Worm (Caenorhabditis elegans) whole organism, young adult: ENCODE measurements around the gene Y41D4A.4.

Experiments used
- B0336.3 ChIP-seq: fragments of 200-800 bp; sonication (Bioruptor generic); IDR thresholded peaks from 2 replicates; pipeline ENCODE4 v1.3.6; 2022; ENCODE audit warnings: missing genetic modification characterization, missing compliant biosample characterization
- C06A6.2 ChIP-seq: fragments of 200-800 bp; sonication (Bioruptor generic); conservative IDR thresholded peaks from 2 replicates; pipeline ENCODE4 v1.3.6; 2022; ENCODE audit warnings: missing genetic modification characterization, missing compliant biosample characterization
- D2030.7 ChIP-seq: fragments of 200-800 bp; sonication (Bioruptor generic); IDR thresholded peaks from 2 replicates; pipeline ENCODE4 v1.3.6; 2022; ENCODE audit warnings: missing genetic modification reagents, missing genetic modification characterization, missing compliant biosample characterization
- F57A8.1 ChIP-seq: fragments of 200-800 bp; sonication (Bioruptor generic); optimal IDR thresholded peaks from 2 replicates; lab custom pipeline; 2018; ENCODE audit warnings: mild to moderate bottlenecking, missing genetic modification characterization, moderate library complexity, missing compliant biosample characterization
- K11D2.4 ChIP-seq: fragments of 200-800 bp; sonication (Bioruptor generic); IDR thresholded peaks from 2 replicates; pipeline ENCODE4 v1.3.6; 2022; ENCODE audit warnings: missing genetic modification reagents, missing genetic modification characterization, missing compliant biosample characterization
- K12H6.12 ChIP-seq: fragments of 200-800 bp; sonication (Bioruptor generic); optimal IDR thresholded peaks from 2 replicates; lab custom pipeline; 2018; ENCODE audit warnings: mild to moderate bottlenecking, missing genetic modification characterization, missing compliant biosample characterization
- T26A5.8 ChIP-seq: sonication (generic microtip); optimal IDR thresholded peaks from 2 replicates; lab custom pipeline; 2016; ENCODE audit warnings: missing genetic modification characterization, missing compliant biosample characterization
- Y53G8AR.9 ChIP-seq: fragments of 200-800 bp; sonication (Bioruptor generic); conservative IDR thresholded peaks from 2 replicates; pipeline ENCODE4 v1.3.6; 2022; ENCODE audit warnings: missing genetic modification reagents, missing genetic modification characterization, missing compliant biosample characterization
- Y56A3A.18 ChIP-seq: fragments of 200-800 bp; sonication (Bioruptor generic); IDR thresholded peaks from 2 replicates; pipeline ENCODE4 v1.3.6; 2022; ENCODE audit warnings: missing genetic modification reagents, missing genetic modification characterization, missing compliant biosample characterization
- Y95B8A.8 ChIP-seq: fragments of 200-800 bp; sonication (Bioruptor generic); IDR thresholded peaks from 2 replicates; pipeline ENCODE4 v1.3.6; 2022; ENCODE audit warnings: missing genetic modification reagents, missing genetic modification characterization, missing compliant biosample characterization
- ZK185.1 ChIP-seq: sonication (generic microtip); optimal IDR thresholded peaks from 2 replicates; lab custom pipeline; 2016; ENCODE audit warnings: mild to moderate bottlenecking, missing genetic modification characterization, missing compliant biosample characterization; ENCODE audit not compliant: poor library complexity, severe bottlenecking
- aptf-3 ChIP-seq: fragments of 200-800 bp; sonication (Bioruptor generic); IDR thresholded peaks from 2 replicates; pipeline ENCODE4 v1.3.6; 2022; ENCODE audit warnings: missing genetic modification characterization, missing compliant biosample characterization
- atf-7 ChIP-seq: sonication (generic microtip); optimal IDR thresholded peaks from 2 replicates; lab custom pipeline; 2017; ENCODE audit warnings: mild to moderate bottlenecking, missing genetic modification characterization, missing compliant biosample characterization
- attf-3 ChIP-seq: fragments of 200-800 bp; sonication (Bioruptor generic); conservative IDR thresholded peaks from 2 replicates; pipeline ENCODE4 v1.3.6; 2022; ENCODE audit warnings: missing genetic modification reagents, missing genetic modification characterization, missing compliant biosample characterization
- cebp-1 ChIP-seq, 2 experiments: fragments of 200-800 bp in 1 of 2; sonication (Bioruptor generic) in 1 of 2; sonication (generic microtip) in 1 of 2; IDR thresholded peaks in 1 of 2; optimal IDR thresholded peaks in 1 of 2; 2 replicates each; pipeline versions ENCODE4 v1.3.6 to Lab custom; 2017 to 2022; ENCODE audit warnings: missing compliant biosample characterization in 2 of 2, missing genetic modification characterization in 2 of 2, mild to moderate bottlenecking in 1 of 2, missing genetic modification reagents in 1 of 2, moderate library complexity in 1 of 2
- cebp-2 ChIP-seq: fragments of 200-800 bp; sonication (Bioruptor generic); IDR thresholded peaks from 2 replicates; pipeline ENCODE4 v1.3.6; 2022; ENCODE audit warnings: missing genetic modification characterization, missing compliant biosample characterization
- ceh-100 ChIP-seq: fragments of 200-800 bp; sonication (Bioruptor generic); IDR thresholded peaks from 2 replicates; pipeline ENCODE4 v1.3.6; 2022; ENCODE audit warnings: missing genetic modification reagents, missing genetic modification characterization, missing compliant biosample characterization
- ceh-27 ChIP-seq: fragments of 200-800 bp; sonication (Bioruptor generic); optimal IDR thresholded peaks from 2 replicates; lab custom pipeline; 2018; ENCODE audit warnings: mild to moderate bottlenecking, missing genetic modification characterization, moderate library complexity, missing compliant biosample characterization
- ceh-91 ChIP-seq: fragments of 200-800 bp; sonication (Bioruptor generic); IDR thresholded peaks from 2 replicates; pipeline ENCODE4 v1.3.6; 2022; ENCODE audit warnings: missing genetic modification reagents, missing genetic modification characterization, missing compliant biosample characterization
- dpl-1 ChIP-seq: fragments of 150-350 bp; optimal IDR thresholded peaks from 2 replicates; lab custom pipeline; 2014; ENCODE audit warnings: missing biosample characterization, missing genetic modification reagents, missing genetic modification characterization
- efl-1 ChIP-seq: fragments of 150-350 bp; optimal IDR thresholded peaks from 2 replicates; lab custom pipeline; 2014; ENCODE audit warnings: missing biosample characterization, missing genetic modification reagents, missing genetic modification characterization
- egl-18 ChIP-seq: fragments of 200-800 bp; sonication (Bioruptor generic); IDR thresholded peaks from 2 replicates; pipeline ENCODE4 v1.3.6; 2022; ENCODE audit warnings: missing genetic modification reagents, missing genetic modification characterization, missing compliant biosample characterization
- ets-4 ChIP-seq: fragments of 200-800 bp; sonication (Bioruptor generic); optimal IDR thresholded peaks from 2 replicates; lab custom pipeline; 2018; ENCODE audit warnings: mild to moderate bottlenecking, missing genetic modification characterization, missing compliant biosample characterization
- hmg-1.2 ChIP-seq: fragments of 200-800 bp; sonication (Bioruptor generic); IDR thresholded peaks from 2 replicates; pipeline ENCODE4 v1.3.6; 2022; ENCODE audit warnings: missing genetic modification reagents, missing genetic modification characterization, missing compliant biosample characterization
- let-526 ChIP-seq: fragments of 200-800 bp; sonication (Bioruptor generic); IDR thresholded peaks from 2 replicates; pipeline ENCODE4 v1.3.6; 2022; ENCODE audit warnings: missing genetic modification reagents, missing genetic modification characterization, missing compliant biosample characterization
- lin-35 ChIP-seq, 3 experiments: fragments of 150-350 bp in 2 of 3; sonication (generic microtip) in 1 of 3; optimal IDR thresholded peaks; 2 replicates each; lab custom pipeline; 2014 to 2018; ENCODE audit warnings: missing biosample characterization in 3 of 3, missing genetic modification characterization in 3 of 3, missing genetic modification reagents in 3 of 3
- lir-1 ChIP-seq: fragments of 200-800 bp; sonication (Bioruptor generic); conservative IDR thresholded peaks from 2 replicates; pipeline ENCODE4 v1.3.6; 2022; ENCODE audit warnings: missing genetic modification reagents, missing genetic modification characterization, missing compliant biosample characterization
- madf-10 ChIP-seq: sonication (generic microtip); optimal IDR thresholded peaks from 2 replicates; lab custom pipeline; 2016; ENCODE audit warnings: mild to moderate bottlenecking, missing genetic modification characterization, missing compliant biosample characterization
- madf-3 ChIP-seq: fragments of 200-800 bp; sonication (Bioruptor generic); IDR thresholded peaks from 2 replicates; pipeline ENCODE4 v1.3.6; 2022; ENCODE audit warnings: missing genetic modification reagents, missing genetic modification characterization, missing compliant biosample characterization
- madf-8 ChIP-seq: fragments of 200-800 bp; sonication (Bioruptor generic); conservative IDR thresholded peaks from 2 replicates; pipeline ENCODE4 v1.3.6; 2022; ENCODE audit warnings: missing genetic modification reagents, missing genetic modification characterization, missing compliant biosample characterization
- nfya-1 ChIP-seq: sonication (generic microtip); optimal IDR thresholded peaks from 2 replicates; lab custom pipeline; 2017; ENCODE audit warnings: antibody characterized with exemption, missing compliant biosample characterization, missing genetic modification characterization, borderline replicate concordance; ENCODE audit not compliant: insufficient read depth
- nfya-2 ChIP-seq: fragments of 200-800 bp; sonication (Bioruptor generic); IDR thresholded peaks from 2 replicates; pipeline ENCODE4 v1.3.6; 2022; ENCODE audit warnings: missing genetic modification reagents, missing genetic modification characterization, missing compliant biosample characterization
- nhr-179 ChIP-seq: sonication (generic microtip); optimal IDR thresholded peaks from 2 replicates; lab custom pipeline; 2016; ENCODE audit warnings: mild to moderate bottlenecking, missing genetic modification characterization, missing compliant biosample characterization
- nhr-27 ChIP-seq: fragments of 200-800 bp; sonication (Bioruptor generic); optimal IDR thresholded peaks from 2 replicates; lab custom pipeline; 2018; ENCODE audit warnings: mild to moderate bottlenecking, missing genetic modification characterization, moderate library complexity, missing compliant biosample characterization
- nhr-80 ChIP-seq: sonication (generic microtip); optimal IDR thresholded peaks from 2 replicates; lab custom pipeline; 2016; ENCODE audit warnings: missing genetic modification characterization, missing compliant biosample characterization
- pbrm-1 ChIP-seq: fragments of 200-800 bp; sonication (Bioruptor generic); IDR thresholded peaks from 2 replicates; pipeline ENCODE4 v1.3.6; 2022; ENCODE audit warnings: missing genetic modification reagents, missing genetic modification characterization, missing compliant biosample characterization
- pha-4 ChIP-seq: fragments of 150-350 bp; sonication (generic microtip); optimal IDR thresholded peaks from 2 replicates; lab custom pipeline; 2014; ENCODE audit warnings: missing biosample characterization, missing genetic modification reagents, missing genetic modification characterization
- rcor-1 ChIP-seq: fragments of 200-800 bp; sonication (Bioruptor generic); IDR thresholded peaks from 2 replicates; pipeline ENCODE4 v1.3.6; 2022; ENCODE audit warnings: missing genetic modification reagents, missing genetic modification characterization, missing compliant biosample characterization
- rec-8 ChIP-seq, 2 experiments: sonication (generic microtip); optimal IDR thresholded peaks; 2 replicates each; lab custom pipeline; 2016; ENCODE audit warnings: mild to moderate bottlenecking in 2 of 2, missing genetic modification characterization in 2 of 2, missing genetic modification reagents in 2 of 2, missing genotype in 2 of 2, missing biosample characterization in 1 of 2, missing compliant biosample characterization in 1 of 2, moderate library complexity in 1 of 2
- repo-1 ChIP-seq: sonication (generic microtip); optimal IDR thresholded peaks from 2 replicates; lab custom pipeline; 2017; ENCODE audit warnings: mild to moderate bottlenecking, missing genetic modification characterization, missing compliant biosample characterization
- sdz-38 ChIP-seq: sonication (generic microtip); optimal IDR thresholded peaks from 2 replicates; lab custom pipeline; 2016; ENCODE audit warnings: missing genotype, missing genetic modification characterization, missing compliant biosample characterization
- tlf-1 ChIP-seq: fragments of 200-800 bp; sonication (Bioruptor generic); optimal IDR thresholded peaks from 2 replicates; lab custom pipeline; 2018; ENCODE audit warnings: mild to moderate bottlenecking, missing genetic modification characterization, missing compliant biosample characterization
- unc-130 ChIP-seq: sonication (generic microtip); optimal IDR thresholded peaks from 2 replicates; lab custom pipeline; 2016; ENCODE audit warnings: missing genetic modification reagents, missing genetic modification characterization, missing compliant biosample characterization
- unc-62 ChIP-seq: fragments of 150-350 bp; optimal IDR thresholded peaks from 2 replicates; lab custom pipeline; 2014; ENCODE audit warnings: missing biosample characterization, missing genetic modification reagents, missing genetic modification characterization
- zim-3 ChIP-seq: sonication (generic microtip); optimal IDR thresholded peaks from 2 replicates; lab custom pipeline; 2017; ENCODE audit warnings: mild to moderate bottlenecking, missing genetic modification characterization, moderate library complexity, missing compliant biosample characterization
- ztf-18 ChIP-seq: sonication (generic microtip); optimal IDR thresholded peaks from 2 replicates; lab custom pipeline; 2016; ENCODE audit warnings: missing genotype, mild to moderate bottlenecking, missing genetic modification characterization, missing compliant biosample characterization
- ztf-22 ChIP-seq: fragments of 200-800 bp; sonication (Bioruptor generic); optimal IDR thresholded peaks from 2 replicates; lab custom pipeline; 2018; ENCODE audit warnings: mild to moderate bottlenecking, missing genetic modification characterization, moderate library complexity, missing compliant biosample characterization
- ztf-26 ChIP-seq: sonication (generic microtip); optimal IDR thresholded peaks from 2 replicates; lab custom pipeline; 2017; ENCODE audit warnings: missing genetic modification characterization, missing compliant biosample characterization
- ztf-3 ChIP-seq: fragments of 200-800 bp; sonication (Bioruptor generic); optimal IDR thresholded peaks from 2 replicates; lab custom pipeline; 2018; ENCODE audit warnings: mild to moderate bottlenecking, missing genetic modification characterization, missing compliant biosample characterization

The Y41D4A.4 gene

ce11 chrIV:1738324-1738730 is 7.5 kb upstream of the Y41D4A.4 start (continued):
- no peak for TF ChIP-seq nhr-80 (tag; lab: Kevin White, UChicago)
- TF ChIP-seq zim-3 (tag; lab: Kevin White, UChicago) = no peak
- no peak for TF ChIP-seq cebp-1 (GFP tag; IDR thresholded peaks at IDR 0.05; lab: Robert Waterston, UW)
- peak; percentile 65 for TF ChIP-seq cebp-1 (tag; optimal IDR thresholded peaks at IDR 0.05; lab: Kevin White, UChicago)
- TF ChIP-seq pha-4 (tag; lab: Kevin White, UChicago) = no peak
- no peak for TF ChIP-seq egl-18
- peak; percentile 38 for TF ChIP-seq unc-130 (GFP tag; lab: Kevin White, UChicago)
- TF ChIP-seq madf-8 (GFP tag; lab: Robert Waterston, UW) = peak; percentile 80
- no peak for TF ChIP-seq let-526 (GFP tag; lab: Robert Waterston, UW)
- TF ChIP-seq lin-35 (GFP tag; optimal IDR thresholded peaks at IDR 0.05; lab: Kevin White, UChicago) = peak in 1 of 3 experiments; percentile 61
- TF ChIP-seq ztf-18 (tag; lab: Kevin White, UChicago) = no peak
- TF ChIP-seq rec-8 (tag; optimal IDR thresholded peaks at IDR 0.05; lab: Kevin White, UChicago) = no peak
- TF ChIP-seq efl-1 = peak; percentile 88
- no peak for TF ChIP-seq nhr-179 (tag; lab: Kevin White, UChicago)
- TF ChIP-seq ztf-3 (GFP tag; lab: Kevin White, UChicago) = no peak
- TF ChIP-seq rcor-1 (GFP tag; lab: Robert Waterston, UW) = peak; percentile 54
- TF ChIP-seq ceh-27 (GFP tag; lab: Kevin White, UChicago) = peak; percentile 6
- no peak for TF ChIP-seq ZK185.1 (tag; lab: Kevin White, UChicago)
- no peak for TF ChIP-seq C06A6.2 (GFP tag; lab: Robert Waterston, UW)
- no peak for TF ChIP-seq Y56A3A.18
- no peak for TF ChIP-seq ets-4
- TF ChIP-seq T26A5.8 (tag; lab: Kevin White, UChicago) = no peak
- no peak for TF ChIP-seq F57A8.1 (GFP tag; lab: Kevin White, UChicago)
- peak; percentile 71 for TF ChIP-seq attf-3
- no peak for TF ChIP-seq K12H6.12 (tag; lab: Kevin White, UChicago)
- peak; percentile 72; the same call in 1 of the 2 replicates for TF ChIP-seq Y95B8A.8
- no peak for TF ChIP-seq sdz-38 (tag; lab: Kevin White, UChicago)
- TF ChIP-seq D2030.7 (GFP tag; lab: Robert Waterston, UW) = peak; percentile 81
- peak; percentile 84 for TF ChIP-seq ceh-91 (GFP tag; lab: Robert Waterston, UW)
- TF ChIP-seq nfya-1 (tag; lab: Kevin White, UChicago) = no peak
- peak; percentile 50 for TF ChIP-seq repo-1
- TF ChIP-seq aptf-3 (GFP tag; lab: Robert Waterston, UW) = no peak
- no peak for TF ChIP-seq K11D2.4 (GFP tag; lab: Robert Waterston, UW)
- peak; percentile 43; the same call in 1 of the 2 replicates for TF ChIP-seq pbrm-1
- TF ChIP-seq B0336.3 (GFP tag; lab: Robert Waterston, UW) = peak; percentile 73; the same call in 1 of the 2 replicates
- TF ChIP-seq tlf-1 (GFP tag; lab: Kevin White, UChicago) = peak; percentile 77
- peak; percentile 80 for TF ChIP-seq ceh-100
- no peak for TF ChIP-seq ztf-26
- no peak for TF ChIP-seq madf-10 (tag; lab: Kevin White, UChicago)
- no peak for TF ChIP-seq cebp-2
- TF ChIP-seq unc-62 (GFP tag; lab: Kevin White, UChicago) = no peak
- no peak for TF ChIP-seq nhr-27 (tag; lab: Kevin White, UChicago)
- peak; percentile 64; the same call in 1 of the 2 replicates for TF ChIP-seq Y53G8AR.9 (GFP tag; lab: Robert Waterston, UW)
- no peak for TF ChIP-seq atf-7 (tag; lab: Kevin White, UChicago)
- TF ChIP-seq madf-3 (GFP tag; lab: Robert Waterston, UW) = no peak
- TF ChIP-seq dpl-1 (GFP tag; lab: Kevin White, UChicago) = peak; percentile 69
- TF ChIP-seq ztf-22 (GFP tag; lab: Kevin White, UChicago) = no peak
- TF ChIP-seq hmg-1.2 (GFP tag; lab: Robert Waterston, UW) = peak; percentile 50; the same call in 1 of the 2 replicates
- no peak for TF ChIP-seq nfya-2 (GFP tag; lab: Robert Waterston, UW)
- no peak for TF ChIP-seq lir-1 (GFP tag; lab: Robert Waterston, UW)
